Worm (Caenorhabditis elegans) whole organism, L2 larva: ENCODE measurements around the gene shw-3.

Experiments used
- C34F6.9 ChIP-seq: fragments of 150-350 bp; optimal IDR thresholded peaks from 2 replicates; lab custom pipeline; 2014; ENCODE audit warnings: missing biosample characterization, missing genetic modification characterization
- F13H6.1 ChIP-seq: sonication (generic microtip); optimal IDR thresholded peaks from 2 replicates; lab custom pipeline; 2016; ENCODE audit warnings: missing genetic modification characterization, missing compliant biosample characterization
- R02D3.7 ChIP-seq: fragments of 150-350 bp; optimal IDR thresholded peaks from 2 replicates; lab custom pipeline; 2014; ENCODE audit warnings: missing biosample characterization, missing genetic modification characterization
- Y55F3AM.14 ChIP-seq: fragments of 200-800 bp; sonication (Bioruptor generic); optimal IDR thresholded peaks from 2 replicates; lab custom pipeline; 2018; ENCODE audit warnings: mild to moderate bottlenecking, missing genetic modification characterization, missing compliant biosample characterization
- ZK546.5 ChIP-seq: sonication (generic microtip); optimal IDR thresholded peaks from 2 replicates; lab custom pipeline; 2017; ENCODE audit warnings: missing biosample characterization, missing genetic modification characterization
- aly-2 ChIP-seq: fragments of 150-350 bp; optimal IDR thresholded peaks from 2 replicates; lab custom pipeline; 2014; ENCODE audit warnings: missing biosample characterization, missing genetic modification characterization
- ama-1 ChIP-seq: fragments of 150-350 bp; optimal IDR thresholded peaks from 2 replicates; lab custom pipeline; 2018; ENCODE audit warnings: inconsistent platforms
- blmp-1 ChIP-seq: sonication (generic microtip); optimal IDR thresholded peaks from 2 replicates; lab custom pipeline; 2017; ENCODE audit warnings: missing genetic modification characterization, mild to moderate bottlenecking, missing compliant biosample characterization, antibody characterized with exemption, moderate library complexity; ENCODE audit not compliant: insufficient read depth
- ceh-16 ChIP-seq: fragments of 150-350 bp; optimal IDR thresholded peaks from 2 replicates; lab custom pipeline; 2014; ENCODE audit warnings: missing biosample characterization, missing genetic modification characterization
- ceh-82 ChIP-seq: fragments of 150-350 bp; optimal IDR thresholded peaks from 2 replicates; lab custom pipeline; 2014; ENCODE audit warnings: missing biosample characterization, missing genetic modification characterization
- crh-2 ChIP-seq: sonication (generic microtip); optimal IDR thresholded peaks from 2 replicates; lab custom pipeline; 2017; ENCODE audit warnings: missing biosample characterization, missing genetic modification characterization
- dmd-4 ChIP-seq: sonication (generic microtip); optimal IDR thresholded peaks from 2 replicates; lab custom pipeline; 2017; ENCODE audit warnings: missing biosample characterization, missing genetic modification characterization
- egl-27 ChIP-seq: sonication (generic microtip); optimal IDR thresholded peaks from 3 replicates; lab custom pipeline; 2017; ENCODE audit warnings: missing biosample characterization, missing genetic modification reagents, missing genetic modification characterization
- elt-1 ChIP-seq: fragments of 150-350 bp; optimal IDR thresholded peaks from 2 replicates; lab custom pipeline; 2014; ENCODE audit warnings: missing biosample characterization, missing genetic modification characterization
- elt-3 ChIP-seq: sonication (generic microtip); optimal IDR thresholded peaks from 2 replicates; lab custom pipeline; 2017; ENCODE audit warnings: missing biosample characterization, missing genetic modification characterization
- fos-1 ChIP-seq: fragments of 150-350 bp; optimal IDR thresholded peaks from 2 replicates; lab custom pipeline; 2014; ENCODE audit warnings: missing biosample characterization, missing genetic modification characterization
- gmeb-1 ChIP-seq: fragments of 150-350 bp; optimal IDR thresholded peaks from 2 replicates; lab custom pipeline; 2014; ENCODE audit warnings: missing biosample characterization, missing genetic modification characterization
- lin-11 ChIP-seq: fragments of 150-350 bp; sonication (generic microtip); optimal IDR thresholded peaks from 2 replicates; lab custom pipeline; 2014; ENCODE audit warnings: missing biosample characterization, missing genetic modification characterization, inconsistent platforms, mixed read lengths
- lin-13 ChIP-seq: fragments of 150-350 bp; optimal IDR thresholded peaks from 2 replicates; lab custom pipeline; 2014; ENCODE audit warnings: missing biosample characterization, missing genetic modification reagents, missing genetic modification characterization
- lin-39 ChIP-seq: fragments of 150-350 bp; optimal IDR thresholded peaks from 2 replicates; lab custom pipeline; 2014; ENCODE audit warnings: missing biosample characterization, missing genetic modification reagents, missing genetic modification characterization
- lsy-2 ChIP-seq, 2 experiments: fragments of 150-350 bp in 1 of 2; sonication (generic microtip) in 1 of 2; optimal IDR thresholded peaks; 2 replicates each; lab custom pipeline; 2014 to 2017; ENCODE audit warnings: missing biosample characterization in 2 of 2, missing genetic modification characterization in 2 of 2
- mab-5 ChIP-seq: fragments of 150-350 bp; optimal IDR thresholded peaks from 2 replicates; lab custom pipeline; 2014; ENCODE audit warnings: missing biosample characterization, missing genetic modification characterization
- mbf-1 ChIP-seq: sonication (generic microtip); optimal IDR thresholded peaks from 2 replicates; lab custom pipeline; 2017; ENCODE audit warnings: missing biosample characterization, missing genetic modification characterization
- mdl-1 ChIP-seq, 2 experiments: fragments of 150-350 bp in 1 of 2; sonication (generic microtip) in 1 of 2; optimal IDR thresholded peaks; 2 replicates each; lab custom pipeline; 2017; ENCODE audit warnings: missing biosample characterization in 2 of 2, missing genetic modification characterization in 2 of 2
- nhr-10 ChIP-seq: sonication (generic microtip); optimal IDR thresholded peaks from 2 replicates; lab custom pipeline; 2017; ENCODE audit warnings: missing biosample characterization, missing genetic modification characterization
- nhr-11 ChIP-seq: fragments of 150-350 bp; optimal IDR thresholded peaks from 2 replicates; lab custom pipeline; 2014; ENCODE audit warnings: missing biosample characterization, missing genetic modification characterization
- nhr-129 ChIP-seq: fragments of 150-350 bp; optimal IDR thresholded peaks from 2 replicates; lab custom pipeline; 2014; ENCODE audit warnings: missing biosample characterization, missing genetic modification characterization
- nhr-21 ChIP-seq: fragments of 150-350 bp; optimal IDR thresholded peaks from 2 replicates; lab custom pipeline; 2014; ENCODE audit warnings: missing biosample characterization, missing genetic modification characterization
- nhr-237 ChIP-seq: fragments of 150-350 bp; optimal IDR thresholded peaks from 2 replicates; lab custom pipeline; 2014; ENCODE audit warnings: missing biosample characterization, missing genetic modification characterization
- nhr-25 ChIP-seq: fragments of 150-350 bp; sonication (generic microtip); optimal IDR thresholded peaks from 3 replicates; lab custom pipeline; 2014; ENCODE audit warnings: missing biosample characterization, missing genetic modification characterization
- nhr-77 ChIP-seq: fragments of 150-350 bp; optimal IDR thresholded peaks from 2 replicates; lab custom pipeline; 2014; ENCODE audit warnings: missing biosample characterization, missing genetic modification characterization
- peb-1 ChIP-seq: fragments of 150-350 bp; optimal IDR thresholded peaks from 2 replicates; lab custom pipeline; 2014; ENCODE audit warnings: missing biosample characterization, missing genetic modification characterization
- sem-4 ChIP-seq: fragments of 150-350 bp; optimal IDR thresholded peaks from 2 replicates; lab custom pipeline; 2014; ENCODE audit warnings: missing biosample characterization, missing genetic modification reagents, missing genetic modification characterization
- skn-1 ChIP-seq: sonication (generic microtip); optimal IDR thresholded peaks from 2 replicates; lab custom pipeline; 2017; ENCODE audit warnings: missing biosample characterization, missing genetic modification characterization
- sma-3 ChIP-seq: sonication (generic microtip); optimal IDR thresholded peaks from 2 replicates; lab custom pipeline; 2016; ENCODE audit warnings: missing genetic modification reagents, missing genetic modification characterization, missing compliant biosample characterization
- sma-9 ChIP-seq, 2 experiments: fragments of 150-350 bp in 1 of 2; sonication (generic microtip) in 1 of 2; optimal IDR thresholded peaks; 2 replicates each; lab custom pipeline; 2014 to 2016; ENCODE audit warnings: missing genetic modification characterization in 2 of 2, mild to moderate bottlenecking in 1 of 2, missing biosample characterization in 1 of 2, missing compliant biosample characterization in 1 of 2, missing genetic modification reagents in 1 of 2, moderate library complexity in 1 of 2
- snpc-4 ChIP-seq: fragments of 150-350 bp; optimal IDR thresholded peaks from 2 replicates; lab custom pipeline; 2014; ENCODE audit warnings: missing biosample characterization, missing genetic modification characterization
- unc-39 ChIP-seq: fragments of 150-350 bp; optimal IDR thresholded peaks from 2 replicates; lab custom pipeline; 2014; ENCODE audit warnings: missing biosample characterization, missing genetic modification characterization
- unc-55 ChIP-seq: fragments of 150-350 bp; sonication (generic microtip); optimal IDR thresholded peaks from 3 replicates; lab custom pipeline; 2014; ENCODE audit warnings: missing biosample characterization, missing genetic modification reagents, missing genetic modification characterization
- unc-62 ChIP-seq: fragments of 150-350 bp; optimal IDR thresholded peaks from 2 replicates; lab custom pipeline; 2014; ENCODE audit warnings: missing biosample characterization, missing genetic modification reagents, missing genetic modification characterization
- ztf-1 ChIP-seq: fragments of 200-800 bp; sonication (Bioruptor generic); conservative IDR thresholded peaks from 2 replicates; pipeline ENCODE4 v1.3.6; 2022; ENCODE audit warnings: missing genetic modification characterization, missing compliant biosample characterization
- ztf-11 ChIP-seq: sonication (generic microtip); optimal IDR thresholded peaks from 2 replicates; lab custom pipeline; 2017; ENCODE audit warnings: missing biosample characterization, missing genetic modification characterization
- ztf-4 ChIP-seq: fragments of 150-350 bp; optimal IDR thresholded peaks from 2 replicates; lab custom pipeline; 2014; ENCODE audit warnings: missing biosample characterization, missing genetic modification characterization

Gene shw-3

ce11 chrV:13009271-13009670 is 22.3 kb upstream of the shw-3 start:
- TF ChIP-seq ztf-4 (tag; lab: Kevin White, UChicago) = no peak
- TF ChIP-seq mbf-1 (tag; lab: Kevin White, UChicago) = no peak
- TF ChIP-seq mdl-1 (tag; optimal IDR thresholded peaks at IDR 0.05; lab: Kevin White, UChicago) = no peak
- no peak for TF ChIP-seq R02D3.7 (tag; lab: Kevin White, UChicago)
- no peak for TF ChIP-seq Y55F3AM.14 (GFP tag; lab: Kevin White, UChicago)
- no peak for TF ChIP-seq mab-5 (tag; lab: Kevin White, UChicago)
- no peak for TF ChIP-seq snpc-4 (tag; lab: Kevin White, UChicago)
- TF ChIP-seq ztf-11 (tag; lab: Kevin White, UChicago) = no peak
- TF ChIP-seq aly-2 (tag; lab: Kevin White, UChicago) = no peak
- TF ChIP-seq lsy-2 (tag; optimal IDR thresholded peaks at IDR 0.05; lab: Kevin White, UChicago) = no peak
- no peak for TF ChIP-seq nhr-25
- no peak for TF ChIP-seq sma-3 (GFP tag; lab: Kevin White, UChicago)
- TF ChIP-seq elt-3 (tag; lab: Kevin White, UChicago) = no peak
- no peak for TF ChIP-seq unc-55 (GFP tag; lab: Kevin White, UChicago)
- no peak for TF ChIP-seq nhr-11 (tag; lab: Kevin White, UChicago)
- no peak for TF ChIP-seq ZK546.5 (tag; lab: Kevin White, UChicago)
- TF ChIP-seq egl-27 (tag; lab: Kevin White, UChicago) = no peak
- no peak for TF ChIP-seq ama-1
- no peak for TF ChIP-seq crh-2 (tag; lab: Kevin White, UChicago)

DNA sequence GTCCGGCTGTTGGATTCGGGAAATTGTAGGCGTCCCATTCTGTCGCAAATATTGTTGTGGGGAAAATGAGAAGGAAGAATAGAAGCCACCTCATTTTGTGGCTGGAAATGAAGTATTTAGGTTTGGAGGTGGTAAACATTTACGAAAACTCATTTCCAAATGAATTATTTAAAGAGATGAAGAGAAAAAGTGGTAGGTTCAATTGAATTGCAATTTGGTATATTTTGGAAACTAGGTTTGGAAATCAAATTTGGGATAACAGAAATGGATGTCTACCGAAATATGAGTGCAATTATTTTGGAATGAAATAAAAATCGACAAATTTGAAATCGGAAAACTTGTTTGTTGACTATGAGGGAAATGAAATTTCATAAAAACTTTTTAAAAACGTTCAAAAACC is 21.9 kb upstream of the shw-3 start, which contains the start of gene F15B9.10:
TSS of gene F15B9.10 (minus strand) at position 101 of the 400 bp plus-strand sequence.
- no peak for TF ChIP-seq aly-2 (tag; lab: Kevin White, UChicago)

DNA sequence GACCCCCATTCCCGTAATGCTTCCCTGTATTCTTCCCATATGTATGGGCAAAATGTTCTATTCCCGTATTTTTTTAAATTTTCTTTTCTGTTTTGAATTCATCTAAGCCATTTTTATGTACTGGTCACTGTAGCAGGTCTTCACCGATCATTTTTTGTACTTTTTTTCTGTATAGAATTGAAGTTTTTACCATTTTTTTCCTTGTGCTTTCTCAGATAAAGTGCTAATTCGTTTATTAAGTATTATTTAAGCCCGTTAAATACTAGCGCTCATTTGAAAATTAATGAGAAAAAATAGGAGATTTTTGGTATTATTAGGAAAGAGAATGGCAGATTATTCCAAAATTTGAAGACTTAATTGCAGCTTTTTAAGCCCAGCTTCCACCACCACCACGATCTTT is 19.8 kb upstream of the shw-3 start:
- TF ChIP-seq gmeb-1 (tag; lab: Kevin White, UChicago) (no peak), nhr-10 (no peak), ceh-82 (tag; lab: Kevin White, UChicago) (no peak), peb-1 (tag; lab: Kevin White, UChicago) (no peak), sem-4 (no peak), elt-3 (tag; lab: Kevin White, UChicago) (no peak), lin-11 (tag; lab: Kevin White, UChicago) (no peak), unc-62 (GFP tag; lab: Kevin White, UChicago) (no peak), blmp-1 (tag; lab: Kevin White, UChicago) (no peak), aly-2 (tag; lab: Kevin White, UChicago) (no peak), lin-39 (tag; lab: Kevin White, UChicago) (no peak), unc-39 (tag; lab: Kevin White, UChicago) (no peak), ama-1 (no peak)

DNA sequence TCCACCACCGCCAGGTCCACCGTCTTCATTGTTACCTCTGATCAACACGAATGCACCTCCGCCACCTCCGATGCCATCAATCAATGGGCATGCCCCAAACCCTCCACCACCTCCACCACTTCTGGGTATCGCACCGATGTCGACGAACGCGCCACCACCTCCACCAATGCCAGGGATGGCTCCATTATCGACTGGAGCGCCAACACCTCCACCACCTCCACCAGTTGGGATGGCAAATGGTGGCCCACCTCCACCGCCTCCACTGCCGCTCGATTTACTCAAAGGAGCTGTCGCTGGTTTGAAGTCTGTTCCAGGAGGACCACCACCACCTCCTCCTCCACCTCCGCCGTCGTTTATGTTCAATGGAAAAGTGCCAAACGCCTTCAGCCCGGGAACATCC is 17.4 kb upstream of the shw-3 start:
- TF ChIP-seq skn-1 (no peak), lsy-2 (tag; optimal IDR thresholded peaks at IDR 0.05; lab: Kevin White, UChicago) (no peak), F13H6.1 (tag; lab: Kevin White, UChicago) (no peak), ceh-16 (no peak), egl-27 (tag; lab: Kevin White, UChicago) (no peak), sem-4 (no peak), blmp-1 (tag; lab: Kevin White, UChicago) (no peak), aly-2 (tag; lab: Kevin White, UChicago) (no peak)

DNA sequence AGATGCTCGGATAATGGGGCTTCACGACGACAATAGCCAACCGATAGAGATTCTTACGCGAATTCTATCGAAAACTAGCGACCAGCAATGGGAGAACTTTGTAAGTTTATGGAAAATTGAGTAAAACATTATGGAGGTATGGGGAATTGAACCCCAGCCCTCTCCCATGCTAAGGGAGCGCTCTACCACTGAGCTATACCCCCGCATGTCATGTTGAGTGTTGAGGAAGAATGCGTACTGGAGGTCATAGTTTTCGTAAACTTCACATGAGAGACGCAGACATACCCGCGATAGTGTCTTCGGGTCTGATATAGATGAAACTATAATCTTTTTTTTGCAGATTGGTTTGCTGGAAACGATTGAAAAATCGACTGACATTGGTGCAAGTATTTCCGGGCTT is 16.4 kb upstream of the shw-3 start:
- TF ChIP-seq gmeb-1 (tag; lab: Kevin White, UChicago) (peak; percentile 56), dmd-4 (tag; lab: Kevin White, UChicago) (no peak), elt-1 (no peak), lin-11 (tag; lab: Kevin White, UChicago) (peak; percentile 52), nhr-129 (peak; percentile 93), Y55F3AM.14 (GFP tag; lab: Kevin White, UChicago) (peak; percentile 1), skn-1 (no peak), mab-5 (tag; lab: Kevin White, UChicago) (no peak), mdl-1 (tag; optimal IDR thresholded peaks at IDR 0.05; lab: Kevin White, UChicago) (peak in 1 of 2 experiments; percentile 5), sem-4 (no peak), mbf-1 (tag; lab: Kevin White, UChicago) (no peak), sma-9 (GFP tag; optimal IDR thresholded peaks at IDR 0.05; lab: Kevin White, UChicago) (peak; percentile 74), sma-9 (tag; optimal IDR thresholded peaks at IDR 0.05; lab: Kevin White, UChicago) (no peak), ceh-82 (tag; lab: Kevin White, UChicago) (no peak), fos-1 (tag; lab: Kevin White, UChicago) (peak; percentile 51), nhr-77 (no peak), C34F6.9 (peak; percentile 57), crh-2 (tag; lab: Kevin White, UChicago) (peak; percentile 74), F13H6.1 (tag; lab: Kevin White, UChicago) (peak; percentile 70), nhr-237 (tag; lab: Kevin White, UChicago) (no peak), ztf-1 (GFP tag; lab: Robert Waterston, UW) (no peak), snpc-4 (tag; lab: Kevin White, UChicago) (peak; percentile 6), ceh-16 (peak; percentile 44), nhr-21 (peak; percentile 57), lsy-2 (tag; optimal IDR thresholded peaks at IDR 0.05; lab: Kevin White, UChicago) (peak; percentile 52 to 63), sma-3 (GFP tag; lab: Kevin White, UChicago) (peak; percentile 71), lin-13 (GFP tag; lab: Kevin White, UChicago) (no peak), unc-55 (GFP tag; lab: Kevin White, UChicago) (peak; percentile 67)
